Worm (Caenorhabditis elegans): Measurements from ENCODE around the gene R107.2.

Gene R107.2

ce11 chrIII:9037658-9038057 lies 8.1 kb downstream of the R107.2 start, which contains the start of gene R107.9:
Gene R107.9, plus strand, starts transcription at chrIII:9037958.
- TF ChIP-seq Y105C5A.15 (GFP tag; IDR thresholded peaks at IDR 0.05), result no peak
- no peak for TF ChIP-seq lin-39 (tag; optimal IDR thresholded peaks at IDR 0.05)

- TF ChIP-seq dmd-6 (GFP tag; IDR thresholded peaks at IDR 0.05) (peak; percentile 53), zip-11 (GFP tag; IDR thresholded peaks at IDR 0.05) (no peak), dmd-8 (GFP tag; IDR thresholded peaks at IDR 0.05) (no peak), pha-4 (GFP tag; IDR thresholded peaks at IDR 0.05) (no peak), pha-4 (tag; optimal IDR thresholded peaks at IDR 0.05) (no peak), pqm-1 (tag; optimal IDR thresholded peaks at IDR 0.05) (peak; percentile 88), ces-1 (GFP tag; optimal IDR thresholded peaks at IDR 0.05) (no peak), nhr-28 (tag; optimal IDR thresholded peaks at IDR 0.05) (peak; percentile 46), mdt-29 (GFP tag; IDR thresholded peaks at IDR 0.05) (no peak), T20F7.1 (GFP tag; optimal IDR thresholded peaks at IDR 0.05) (no peak), rbr-2 (tag; optimal IDR thresholded peaks at IDR 0.05) (no peak), ceh-62 (tag; optimal IDR thresholded peaks at IDR 0.05) (no peak), madf-5 (GFP tag; IDR thresholded peaks at IDR 0.05) (no peak), nhr-42 (GFP tag; IDR thresholded peaks at IDR 0.05) (no peak), dve-1 (tag; optimal IDR thresholded peaks at IDR 0.05; ENCODE audit: insufficient read depth) (peak; percentile 83), hlh-11 (tag; optimal IDR thresholded peaks at IDR 0.05) (peak; percentile 46), F10B5.3 (tag; optimal IDR thresholded peaks at IDR 0.05) (no peak), nhr-102 (tag; optimal IDR thresholded peaks at IDR 0.05) (no peak), ceh-20 (GFP tag; IDR thresholded peaks at IDR 0.05) (no peak), daf-16 (GFP tag; optimal IDR thresholded peaks at IDR 0.05) (no peak), daf-16 (tag; optimal IDR thresholded peaks at IDR 0.05) (peak; percentile 66), snpc-1.2 (GFP tag; IDR thresholded peaks at IDR 0.05) (no peak), nhr-77 (tag; optimal IDR thresholded peaks at IDR 0.05) (no peak), tra-1 (GFP tag; IDR thresholded peaks at IDR 0.05) (0 out of 2 replicates have a peak, but pooled peaks have one; percentile 23), php-3 (GFP tag; IDR thresholded peaks at IDR 0.05) (peak; percentile 87), set-16 (GFP tag; IDR thresholded peaks at IDR 0.05) (no peak)
Observed at ce11 chrIII:9035037-9035436, 10.7 kb downstream of the R107.2 start.

DNA sequence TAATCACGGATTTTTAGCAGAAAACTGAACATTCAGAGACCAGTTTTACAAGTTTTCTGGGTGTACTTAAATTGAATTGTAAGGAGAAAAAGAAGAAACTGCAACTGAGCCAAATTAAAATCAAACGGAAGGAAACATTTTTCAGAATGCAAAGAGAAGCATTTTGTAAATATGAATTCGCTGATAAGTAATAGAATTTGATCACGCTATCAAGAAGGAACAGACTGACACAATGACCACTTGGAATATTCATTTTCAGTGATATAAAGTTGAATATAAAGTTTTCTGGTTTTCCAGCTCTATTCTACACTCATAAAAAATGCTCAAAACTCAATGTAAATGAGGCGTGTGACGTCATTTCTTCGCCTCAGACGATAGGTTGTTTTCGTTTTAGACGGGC lies 11.6 kb downstream of the R107.2 start:
- TF ChIP-seq dmd-6 (GFP tag; IDR thresholded peaks at IDR 0.05) (0 out of 2 replicates have a peak, but pooled peaks have one; percentile 27), snpc-1.2 (GFP tag; IDR thresholded peaks at IDR 0.05) (no peak)

- TF ChIP-seq nhr-77 (tag; optimal IDR thresholded peaks at IDR 0.05), result peak; percentile 16
- TF ChIP-seq hlh-30 (tag; optimal IDR thresholded peaks at IDR 0.05; ENCODE audit: insufficient read depth), result peak; percentile 10
- peak; percentile 54 for TF ChIP-seq pqm-1 (tag; optimal IDR thresholded peaks at IDR 0.05)
- peak; percentile 13 for TF ChIP-seq nhr-28 (tag; optimal IDR thresholded peaks at IDR 0.05)
- TF ChIP-seq zip-11 (GFP tag; IDR thresholded peaks at IDR 0.05), result no peak
- TF ChIP-seq daf-16 (GFP tag; optimal IDR thresholded peaks at IDR 0.05), result no peak
- peak; percentile 61 for TF ChIP-seq daf-16 (tag; optimal IDR thresholded peaks at IDR 0.05)
- peak; percentile 15 for TF ChIP-seq dve-1 (tag; optimal IDR thresholded peaks at IDR 0.05; ENCODE audit: insufficient read depth)
- TF ChIP-seq hif-1 (tag; optimal IDR thresholded peaks at IDR 0.05), result no peak
Observed at ce11 chrIII:9030818-9031217, 14.9 kb downstream of the R107.2 start.

DNA sequence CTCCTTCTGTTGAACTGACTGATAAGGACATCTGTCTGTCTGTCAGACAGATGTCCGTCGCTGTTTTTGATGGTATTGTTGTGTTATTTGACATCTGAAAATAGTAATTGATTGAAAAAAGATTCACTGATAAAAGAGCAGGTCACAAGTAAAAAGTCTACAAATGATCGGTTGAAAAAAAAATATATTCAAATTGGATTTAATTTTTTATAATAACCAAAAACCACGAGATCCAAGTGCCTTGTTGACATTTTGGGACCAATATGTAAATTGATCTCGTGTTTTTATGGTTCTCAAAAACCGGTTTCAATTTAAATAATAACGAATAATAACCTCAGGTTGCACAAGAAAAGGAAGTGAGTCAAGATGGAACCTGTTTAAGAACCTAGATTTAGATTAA lies 18.8 kb downstream of the R107.2 start, which contains the start of gene F59B2.13:
TSS of gene F59B2.13 (minus strand) at position 101 of the 400 bp plus-strand sequence.
- TF ChIP-seq madf-9 (GFP tag; conservative IDR thresholded peaks at IDR 0.05) (no peak), ceh-20 (GFP tag; IDR thresholded peaks at IDR 0.05) (no peak), rbr-2 (tag; optimal IDR thresholded peaks at IDR 0.05) (no peak), D1046.2 (GFP tag; IDR thresholded peaks at IDR 0.05) (no peak), pha-4 (GFP tag; IDR thresholded peaks at IDR 0.05) (no peak), pha-4 (tag; optimal IDR thresholded peaks at IDR 0.05) (no peak), nhr-41 (GFP tag; IDR thresholded peaks at IDR 0.05) (no peak)
